Worm (Caenorhabditis elegans) whole organism, L3 larva: Measurements from ENCODE around the gene C08E8.11.

Experiments
- ZK546.5 ChIP-seq: sonication (generic microtip); optimal IDR thresholded peaks from 2 replicates; lab custom pipeline; 2017; ENCODE audit warnings: missing biosample characterization, missing genetic modification characterization
- aly-2 ChIP-seq: fragments of 150-350 bp; optimal IDR thresholded peaks from 2 replicates; lab custom pipeline; 2014; ENCODE audit warnings: missing biosample characterization, missing genetic modification characterization
- ama-1 ChIP-seq: fragments of 150-350 bp; optimal IDR thresholded peaks from 2 replicates; lab custom pipeline; 2018
- elt-3 ChIP-seq, 3 experiments: fragments of 150-350 bp in 1 of 3; sonication (generic microtip) in 2 of 3; optimal IDR thresholded peaks; 2 replicates in 2 of 3; 4 replicates in 1 of 3; lab custom pipeline; 2014 to 2017; ENCODE audit warnings: missing biosample characterization in 3 of 3, missing genetic modification characterization in 3 of 3
- fkh-10 ChIP-seq: sonication (generic microtip); optimal IDR thresholded peaks from 2 replicates; lab custom pipeline; 2017; ENCODE audit warnings: missing biosample characterization, missing genetic modification reagents, missing genetic modification characterization
- fos-1 ChIP-seq: fragments of 150-350 bp; optimal IDR thresholded peaks from 2 replicates; lab custom pipeline; 2014; ENCODE audit warnings: missing biosample characterization, missing genetic modification characterization
- jun-1 ChIP-seq: fragments of 150-350 bp; optimal IDR thresholded peaks from 2 replicates; lab custom pipeline; 2014; ENCODE audit warnings: missing biosample characterization, missing genetic modification reagents, missing genetic modification characterization
- lsy-12 ChIP-seq: sonication (generic microtip); optimal IDR thresholded peaks from 2 replicates; lab custom pipeline; 2016; ENCODE audit warnings: mild to moderate bottlenecking, missing genetic modification characterization, missing compliant biosample characterization
- nhr-25 ChIP-seq: sonication (generic microtip); optimal IDR thresholded peaks from 2 replicates; lab custom pipeline; 2017; ENCODE audit warnings: missing biosample characterization, missing genetic modification characterization
- nhr-28 ChIP-seq: fragments of 150-350 bp; optimal IDR thresholded peaks from 2 replicates; lab custom pipeline; 2014; ENCODE audit warnings: missing biosample characterization, missing genetic modification characterization
- pha-4 ChIP-seq: fragments of 150-350 bp; optimal IDR thresholded peaks from 2 replicates; lab custom pipeline; 2014; ENCODE audit warnings: missing biosample characterization, missing genetic modification reagents, missing genetic modification characterization
- sea-2 ChIP-seq: fragments of 150-350 bp; sonication (generic microtip); optimal IDR thresholded peaks from 4 replicates; lab custom pipeline; 2014; ENCODE audit warnings: missing biosample characterization, missing genetic modification reagents, missing genetic modification characterization

DNA sequence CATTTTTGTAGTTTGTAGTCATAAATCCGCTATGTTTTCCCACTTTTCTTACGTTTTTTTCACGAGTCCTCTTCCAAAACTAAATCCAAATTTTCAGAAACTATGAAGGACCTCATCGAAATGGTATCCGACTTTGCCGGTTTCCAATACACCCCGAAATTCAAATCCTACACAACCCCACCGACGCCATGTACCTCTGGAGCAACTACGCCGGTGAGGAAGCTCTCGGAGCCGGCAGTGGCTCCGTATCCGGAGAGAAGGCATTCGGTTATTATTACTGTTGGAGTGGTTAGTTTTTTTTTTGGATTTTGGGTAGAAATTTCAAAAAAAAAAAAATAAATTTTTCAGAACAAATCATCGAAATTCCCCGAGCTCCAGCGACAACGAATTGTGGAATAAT lies 775 bp upstream of the C08E8.11 start, which contains the start of gene C08E8.3:
- no peak for TF ChIP-seq elt-3 (tag; optimal IDR thresholded peaks at IDR 0.05; lab: Kevin White, UChicago)
- no peak for TF ChIP-seq pha-4 (tag; lab: Kevin White, UChicago)
- TF ChIP-seq ZK546.5 (tag; lab: Kevin White, UChicago): no peak
- no peak for TF ChIP-seq fkh-10 (GFP tag; lab: Kevin White, UChicago)
- TF ChIP-seq nhr-28: no peak
- TF ChIP-seq lsy-12 (tag; lab: Kevin White, UChicago): no peak
- no peak for TF ChIP-seq jun-1 (tag; lab: Kevin White, UChicago)
- TF ChIP-seq ama-1 (lab: Kevin White, UChicago): no peak
- TF ChIP-seq nhr-25: no peak
- no peak for TF ChIP-seq aly-2 (tag; lab: Kevin White, UChicago)
- no peak for TF ChIP-seq fos-1 (tag; lab: Kevin White, UChicago)
- no peak for TF ChIP-seq sea-2
